Fruit fly (Drosophila melanogaster) whole organism, prepupa: ENCODE data around the gene HUWE1.
A peak's percentile ranks its signal among the peaks of the same experiment; 100 is the strongest.

Experiments
- CG10631 ChIP-seq: fragments of 200-800 bp; sonication (Bioruptor generic); optimal IDR thresholded peaks from 2 replicates; lab custom pipeline; 2016; ENCODE audit warnings: missing biosample characterization, missing genetic modification characterization
- CG10669 ChIP-seq: fragments of 200-800 bp; sonication (Bioruptor generic); optimal IDR thresholded peaks from 3 replicates; lab custom pipeline; 2018; ENCODE audit warnings: missing biosample characterization, mild to moderate bottlenecking, missing genetic modification characterization, moderate library complexity
- CG11294 ChIP-seq: fragments of 200-800 bp; sonication (Bioruptor generic); IDR thresholded peaks from 2 replicates; pipeline ENCODE4 v1.3.6; 2022; ENCODE audit warnings: missing biosample characterization, missing genetic modification characterization
- CG11762 ChIP-seq: fragments of 200-800 bp; sonication (Bioruptor generic); optimal IDR thresholded peaks from 3 replicates; lab custom pipeline; 2016; ENCODE audit warnings: missing biosample characterization, missing genetic modification characterization; ENCODE audit not compliant: insufficient read depth
- CG15336 ChIP-seq: fragments of 200-800 bp; sonication (Bioruptor generic); IDR thresholded peaks from 2 replicates; pipeline ENCODE4 v1.3.6; 2022; ENCODE audit warnings: missing biosample characterization, missing genetic modification characterization
- CG1621 ChIP-seq: fragments of 200-800 bp; sonication (Bioruptor generic); optimal IDR thresholded peaks from 3 replicates; lab custom pipeline; 2018; ENCODE audit warnings: missing biosample characterization, mild to moderate bottlenecking, missing genetic modification characterization
- CG16779 ChIP-seq: fragments of 200-800 bp; sonication (Bioruptor generic); optimal IDR thresholded peaks from 3 replicates; lab custom pipeline; 2017; ENCODE audit warnings: missing biosample characterization, mild to moderate bottlenecking, missing genetic modification characterization
- CG3032 ChIP-seq: fragments of 200-800 bp; optimal IDR thresholded peaks from 2 replicates; lab custom pipeline; 2019; ENCODE audit warnings: missing biosample characterization, mild to moderate bottlenecking, missing genetic modification characterization, moderate library complexity
- CG3919 ChIP-seq: fragments of 200-800 bp; sonication (Bioruptor generic); optimal IDR thresholded peaks from 3 replicates; lab custom pipeline; 2016; ENCODE audit warnings: missing biosample characterization, missing genetic modification characterization
- CG4318 ChIP-seq: fragments of 200-800 bp; sonication (Bioruptor generic); optimal IDR thresholded peaks from 3 replicates; lab custom pipeline; 2017; ENCODE audit warnings: missing biosample characterization, mild to moderate bottlenecking, missing genetic modification characterization
- CG6163 ChIP-seq: fragments of 200-800 bp; sonication (Bioruptor generic); IDR thresholded peaks from 3 replicates; pipeline ENCODE4 v1.3.6; 2022; ENCODE audit warnings: missing biosample characterization, missing genetic modification characterization
- CG6808 ChIP-seq: fragments of 200-800 bp; sonication (Bioruptor generic); optimal IDR thresholded peaks from 3 replicates; lab custom pipeline; 2017; ENCODE audit warnings: missing biosample characterization, missing genetic modification characterization, mild to moderate bottlenecking, moderate library complexity, missing genetic modification reagents
- CG6854 ChIP-seq: fragments of 200-800 bp; sonication (Bioruptor generic); optimal IDR thresholded peaks from 2 replicates; lab custom pipeline; 2017; ENCODE audit warnings: missing biosample characterization, mild to moderate bottlenecking, missing genetic modification characterization
- CG7368 ChIP-seq: fragments of 200-800 bp; sonication (Bioruptor generic); optimal IDR thresholded peaks from 3 replicates; lab custom pipeline; 2016; ENCODE audit warnings: missing biosample characterization, missing genetic modification characterization
- Eip75B ChIP-seq: fragments of 200-800 bp; sonication (Bioruptor generic); optimal IDR thresholded peaks from 3 replicates; lab custom pipeline; 2016; ENCODE audit warnings: missing biosample characterization, missing genetic modification characterization
- Eip78C ChIP-seq: fragments of 200-800 bp; sonication (Bioruptor generic); peaks from one replicate; lab custom pipeline; 2016; ENCODE audit warnings: missing biosample characterization, missing genetic modification characterization
- Ets21C ChIP-seq: fragments of 200-800 bp; sonication (Bioruptor generic); optimal IDR thresholded peaks from 3 replicates; lab custom pipeline; 2016; ENCODE audit warnings: missing biosample characterization, missing genetic modification characterization
- Hr39 ChIP-seq: fragments of 200-800 bp; sonication (Bioruptor generic); optimal IDR thresholded peaks from 2 replicates; lab custom pipeline; 2016; ENCODE audit warnings: missing biosample characterization, missing genetic modification characterization
- Lpt ChIP-seq: fragments of 200-800 bp; sonication (Bioruptor generic); optimal IDR thresholded peaks from 3 replicates; lab custom pipeline; 2016; ENCODE audit warnings: missing biosample characterization, missing genetic modification characterization
- Smox ChIP-seq: fragments of 200-800 bp; sonication (Bioruptor generic); optimal IDR thresholded peaks from 3 replicates; lab custom pipeline; 2016; ENCODE audit warnings: missing biosample characterization, missing genetic modification characterization
- Sox102F ChIP-seq: fragments of 200-800 bp; sonication (Bioruptor generic); optimal IDR thresholded peaks from 2 replicates; lab custom pipeline; 2016; ENCODE audit warnings: missing biosample characterization, mild to moderate bottlenecking, missing genetic modification characterization
- Sox15 ChIP-seq: fragments of 200-800 bp; sonication (Bioruptor generic); optimal IDR thresholded peaks from 3 replicates; lab custom pipeline; 2016; ENCODE audit warnings: missing biosample characterization, missing genetic modification characterization
- cyc ChIP-seq: fragments of 200-800 bp; sonication (Bioruptor generic); optimal IDR thresholded peaks from 3 replicates; lab custom pipeline; 2016; ENCODE audit warnings: missing biosample characterization, missing genetic modification characterization
- dac ChIP-seq: fragments of 200-800 bp; sonication (Bioruptor generic); optimal IDR thresholded peaks from 2 replicates; lab custom pipeline; 2017; ENCODE audit warnings: missing biosample characterization, mild to moderate bottlenecking, missing genetic modification characterization
- dsx ChIP-seq: fragments of 200-800 bp; optimal IDR thresholded peaks from 3 replicates; lab custom pipeline; 2019; ENCODE audit warnings: missing biosample characterization, mild to moderate bottlenecking, missing genetic modification characterization, moderate library complexity; ENCODE audit not compliant: poor library complexity, severe bottlenecking
- eg ChIP-seq: fragments of 200-800 bp; sonication (Bioruptor generic); IDR thresholded peaks from 3 replicates; pipeline ENCODE4 v1.3.6; 2022; ENCODE audit warnings: missing biosample characterization, missing genetic modification characterization
- fd59A ChIP-seq: fragments of 200-800 bp; sonication (Bioruptor generic); optimal IDR thresholded peaks from 2 replicates; lab custom pipeline; 2017; ENCODE audit warnings: missing biosample characterization, mild to moderate bottlenecking, missing genetic modification characterization, missing genetic modification reagents
- fd85E ChIP-seq: fragments of 200-800 bp; sonication (Bioruptor generic); optimal IDR thresholded peaks from 3 replicates; lab custom pipeline; 2016; ENCODE audit warnings: missing biosample characterization, missing genetic modification characterization
- fkh ChIP-seq: fragments of 200-800 bp; sonication (Bioruptor generic); optimal IDR thresholded peaks from 3 replicates; lab custom pipeline; 2017; ENCODE audit warnings: missing biosample characterization, mild to moderate bottlenecking, missing genetic modification characterization, moderate library complexity
- lz ChIP-seq: fragments of 200-800 bp; sonication (Bioruptor generic); optimal IDR thresholded peaks from 3 replicates; lab custom pipeline; 2016; ENCODE audit warnings: missing biosample characterization, missing genetic modification characterization
- ss ChIP-seq, 2 experiments: fragments of 200-800 bp; sonication (Bioruptor generic); optimal IDR thresholded peaks; 2 replicates in 1 of 2; 3 replicates in 1 of 2; lab custom pipeline; 2017 to 2018; ENCODE audit warnings: mild to moderate bottlenecking in 2 of 2, missing biosample characterization in 2 of 2, missing genetic modification characterization in 2 of 2, moderate library complexity in 1 of 2
- svp ChIP-seq: fragments of 200-800 bp; sonication (Bioruptor generic); peaks from one replicate; lab custom pipeline; 2016; ENCODE audit warnings: missing biosample characterization, missing genetic modification characterization
- topi ChIP-seq: fragments of 200-800 bp; sonication (Bioruptor generic); optimal IDR thresholded peaks from 3 replicates; lab custom pipeline; 2016; ENCODE audit warnings: missing biosample characterization, missing genetic modification characterization
- vri ChIP-seq: fragments of 200-800 bp; sonication (Bioruptor generic); optimal IDR thresholded peaks from 3 replicates; lab custom pipeline; 2016; ENCODE audit warnings: missing biosample characterization, mild to moderate bottlenecking, missing genetic modification characterization

The HUWE1 gene

DNA sequence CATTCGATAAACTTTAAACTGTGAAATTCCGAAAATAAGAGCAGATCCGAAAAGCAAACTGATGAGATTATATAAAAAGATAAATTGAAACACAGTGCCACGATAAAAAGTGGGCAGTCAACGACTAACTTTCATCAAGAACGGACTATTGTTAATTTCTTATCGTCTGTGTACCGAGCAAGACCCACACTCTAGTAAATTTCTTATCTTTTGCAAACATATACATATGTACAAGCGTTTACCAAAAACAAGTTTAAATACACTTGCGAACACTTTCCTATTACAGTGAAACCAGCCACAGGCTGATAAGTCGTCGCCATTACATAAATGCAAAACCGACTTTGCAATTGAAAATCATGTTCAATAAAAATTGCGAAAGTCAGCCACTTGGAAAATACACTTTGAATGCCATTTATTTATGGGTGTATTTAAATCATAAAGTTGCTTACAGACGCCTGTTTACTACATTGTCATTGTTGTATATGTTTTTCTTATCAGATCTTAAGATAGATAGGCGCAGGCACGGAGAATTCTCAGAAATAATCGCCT, 46.3 kb downstream of the HUWE1 start:
- TF ChIP-seq CG10631 (GFP tag; lab: Kevin White, UChicago) (no peak), CG10669 (no peak), vri (GFP tag; lab: Kevin White, UChicago) (peak; percentile 37), fd59A (GFP tag; lab: Kevin White, UChicago) (no peak), Lpt (no peak), CG1621 (no peak), Sox102F (GFP tag; lab: Kevin White, UChicago) (no peak), CG7368 (GFP tag; lab: Kevin White, UChicago) (no peak), CG6163 (GFP tag; lab: Robert Waterston, UW) (no peak), ss (GFP tag; optimal IDR thresholded peaks at IDR 0.05; lab: Kevin White, UChicago) (no peak), Eip78C (GFP tag; lab: Kevin White, UChicago) (peak; percentile 20), CG11762 (no peak), Eip75B (GFP tag; lab: Kevin White, UChicago) (no peak), fkh (GFP tag; lab: Kevin White, UChicago) (peak; percentile 50)

dm6 chrX:15759752-15760446, 47.5 kb downstream of the HUWE1 start:
- TF ChIP-seq Sox15 (GFP tag; lab: Kevin White, UChicago) (no peak), CG16779 (tag; lab: Kevin White, UChicago) (no peak), dac (GFP tag; lab: Kevin White, UChicago) (no peak), CG4318 (GFP tag; lab: Kevin White, UChicago) (no peak), topi (GFP tag; lab: Kevin White, UChicago) (no peak), fd85E (no peak), Lpt (no peak), svp (GFP tag; lab: Kevin White, UChicago) (no peak), CG11294 (GFP tag; lab: Robert Waterston, UW) (no peak), CG3919 (GFP tag; lab: Kevin White, UChicago) (no peak), ss (GFP tag; optimal IDR thresholded peaks at IDR 0.05; lab: Kevin White, UChicago) (no peak), Hr39 (GFP tag; lab: Kevin White, UChicago) (no peak), Smox (GFP tag; lab: Kevin White, UChicago) (no peak)

DNA sequence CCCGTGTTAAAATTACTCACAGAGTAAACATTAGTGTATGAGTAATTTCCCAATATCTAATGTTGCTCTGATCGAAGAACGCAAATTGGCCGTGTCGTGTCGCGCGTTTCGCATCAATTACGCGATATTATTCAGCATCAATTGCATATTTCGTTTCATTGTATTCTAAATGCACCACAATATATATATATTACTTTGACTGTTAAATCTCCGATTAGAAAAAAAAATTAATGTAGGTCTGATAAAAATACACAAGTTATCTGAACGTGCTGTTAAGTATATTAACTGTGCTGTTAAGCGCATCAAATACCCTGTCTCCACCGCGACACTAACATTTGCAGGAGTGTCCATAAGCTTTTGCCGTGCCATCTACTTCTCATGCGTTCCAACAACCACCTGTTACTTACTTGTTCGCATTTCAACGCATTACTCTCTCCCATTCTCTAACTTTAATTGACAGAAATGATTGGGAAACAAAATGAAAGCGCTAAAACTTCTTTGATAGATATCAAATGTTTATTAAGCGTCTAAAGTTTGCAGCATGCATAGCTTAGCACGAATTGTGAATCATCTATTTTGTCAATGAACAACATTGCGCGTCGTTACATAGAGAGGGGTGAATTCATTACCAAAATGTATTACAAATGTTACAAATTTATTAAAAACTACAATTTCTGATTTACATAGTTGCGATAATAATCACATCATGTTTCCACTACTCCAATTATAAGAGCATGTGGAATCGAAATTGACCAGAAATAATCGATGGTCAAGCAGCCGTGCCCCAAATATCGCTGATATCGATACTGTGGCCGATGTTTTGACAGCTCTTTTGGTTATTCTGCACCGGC, 48.2 kb downstream of the HUWE1 start, which contains the start of the genes Graf and mRpL3:
Graf (minus strand) TSS at position 287 of the 851 bp plus-strand sequence.
mRpL3 (plus strand) TSS at position 802 of the 851 bp plus-strand sequence.
- TF ChIP-seq Eip78C (GFP tag; lab: Kevin White, UChicago) = peak; percentile 53
- peak; percentile 36 for TF ChIP-seq fkh (GFP tag; lab: Kevin White, UChicago)
- TF ChIP-seq cyc (GFP tag; lab: Kevin White, UChicago) = peak; percentile 21
- TF ChIP-seq CG6854 (GFP tag; lab: Kevin White, UChicago) = no peak
- peak; percentile 3 for TF ChIP-seq lz (GFP tag; lab: Kevin White, UChicago)

dm6 chrX:15761298-15761640, 48.8 kb downstream of the HUWE1 start:
- TF ChIP-seq svp (GFP tag; lab: Kevin White, UChicago) (no peak), Eip78C (GFP tag; lab: Kevin White, UChicago) (no peak), eg (GFP tag; lab: Robert Waterston, UW) (no peak), CG3032 (tag; lab: Kevin White, UChicago) (no peak), dac (GFP tag; lab: Kevin White, UChicago) (no peak), CG6808 (GFP tag; lab: Kevin White, UChicago) (no peak), CG11762 (no peak), dsx (GFP tag; lab: Kevin White, UChicago) (no peak), CG7368 (GFP tag; lab: Kevin White, UChicago) (no peak), CG6163 (GFP tag; lab: Robert Waterston, UW) (no peak), CG15336 (GFP tag; lab: Robert Waterston, UW) (no peak), Ets21C (GFP tag; lab: Kevin White, UChicago) (no peak)
